Worm (Caenorhabditis elegans): ENCODE measurements around the gene srt-69.

Gene srt-69

ce11 chrV:5287273-5287672 is 21.8 kb upstream of the srt-69 start, which contains the start of gene Y49G5A.1:
TSS of gene Y49G5A.1 (minus strand) at chrV:5287373.
- TF ChIP-seq hlh-12 (tag; optimal IDR thresholded peaks at IDR 0.05) (no peak), T07F8.4 (tag; optimal IDR thresholded peaks at IDR 0.05) (no peak), egl-18 (GFP tag; IDR thresholded peaks at IDR 0.05) (no peak), K12H6.12 (tag; optimal IDR thresholded peaks at IDR 0.05) (no peak), ztf-22 (GFP tag; optimal IDR thresholded peaks at IDR 0.05) (no peak), hmg-20 (GFP tag; IDR thresholded peaks at IDR 0.05) (no peak), repo-1 (tag; optimal IDR thresholded peaks at IDR 0.05) (no peak), atf-7 (tag; optimal IDR thresholded peaks at IDR 0.05) (no peak), lin-35 (GFP tag; optimal IDR thresholded peaks at IDR 0.05) (no peak), sea-2 (GFP tag; IDR thresholded peaks at IDR 0.05) (no peak), nhr-27 (tag; optimal IDR thresholded peaks at IDR 0.05) (no peak), hsf-1 (GFP tag; IDR thresholded peaks at IDR 0.05) (no peak), snpc-3.4 (tag; optimal IDR thresholded peaks at IDR 0.05) (no peak), nfyb-1 (GFP tag; IDR thresholded peaks at IDR 0.05) (no peak), lir-1 (GFP tag; conservative IDR thresholded peaks at IDR 0.05) (no peak), C17E4.6 (GFP tag; IDR thresholded peaks at IDR 0.05) (no peak)

ce11 chrV:5284270-5284980 is 18.9 kb upstream of the srt-69 start:
- peak; percentile 57 for TF ChIP-seq fkh-3 (tag; optimal IDR thresholded peaks at IDR 0.05)
- peak; percentile 72 for TF ChIP-seq ceh-79 (tag; optimal IDR thresholded peaks at IDR 0.05)
- peak; percentile 48 for TF ChIP-seq die-1 (tag; optimal IDR thresholded peaks at IDR 0.05)
- TF ChIP-seq hlh-12 (tag; optimal IDR thresholded peaks at IDR 0.05), result peak; percentile 58
- TF ChIP-seq athp-1 (tag; optimal IDR thresholded peaks at IDR 0.05), result peak; percentile 10
- peak; percentile 76 for TF ChIP-seq ets-4 (GFP tag; optimal IDR thresholded peaks at IDR 0.05)
- TF ChIP-seq nhr-27 (tag; optimal IDR thresholded peaks at IDR 0.05), result peak; percentile 51
- peak; percentile 80 for TF ChIP-seq ztf-22 (GFP tag; optimal IDR thresholded peaks at IDR 0.05)
- peak; percentile 42 for TF ChIP-seq F55B11.4 (tag; optimal IDR thresholded peaks at IDR 0.05; ENCODE audit: borderline replicate concordance, insufficient read depth)
- TF ChIP-seq rec-8 (tag; optimal IDR thresholded peaks at IDR 0.05), result peak; percentile 3 to 18
- peak; percentile 61 for TF ChIP-seq sptf-2 (GFP tag; optimal IDR thresholded peaks at IDR 0.05)
- peak; percentile 5 for TF ChIP-seq lin-54 (GFP tag; optimal IDR thresholded peaks at IDR 0.05)
- TF ChIP-seq nhr-179 (tag; optimal IDR thresholded peaks at IDR 0.05), result peak; percentile 15
- peak; percentile 52 for TF ChIP-seq F57A8.1 (GFP tag; optimal IDR thresholded peaks at IDR 0.05)

- TF ChIP-seq lsl-1 (GFP tag; optimal IDR thresholded peaks at IDR 0.05) (peak; percentile 26), unc-62 (GFP tag; optimal IDR thresholded peaks at IDR 0.05) (no peak)
These were observed 12.5 kb upstream of the srt-69 start, which contains the start of gene B0238.9 for ce11 chrV:5278001-5278400. TSS of gene B0238.9 (minus strand) at chrV:5278101.

- no peak for TF ChIP-seq Y67H2A.10 (GFP tag; conservative IDR thresholded peaks at IDR 0.05)
- TF ChIP-seq nhr-179 (tag; optimal IDR thresholded peaks at IDR 0.05), result no peak
- no peak for TF ChIP-seq aptf-2 (GFP tag; conservative IDR thresholded peaks at IDR 0.05)
- TF ChIP-seq sptf-2 (GFP tag; optimal IDR thresholded peaks at IDR 0.05), result no peak
- peak; percentile 33 for TF ChIP-seq lin-54 (GFP tag; optimal IDR thresholded peaks at IDR 0.05)
- TF ChIP-seq hlh-26 (GFP tag; conservative IDR thresholded peaks at IDR 0.05), result no peak
- no peak for TF ChIP-seq F23B12.7 (tag; optimal IDR thresholded peaks at IDR 0.05; ENCODE audit: insufficient read depth)
- TF ChIP-seq rec-8 (tag; optimal IDR thresholded peaks at IDR 0.05), result peak in 1 of 2 experiments; percentile 29
- TF ChIP-seq aptf-3 (GFP tag; IDR thresholded peaks at IDR 0.05), result no peak
- TF ChIP-seq D2030.7 (GFP tag; IDR thresholded peaks at IDR 0.05), result 0 out of 2 replicates have a peak, but pooled peaks have one; percentile 9
- peak; percentile 26 for TF ChIP-seq F33H1.4 (GFP tag; IDR thresholded peaks at IDR 0.05)
- TF ChIP-seq unc-62 (GFP tag; optimal IDR thresholded peaks at IDR 0.05), result no peak
- TF ChIP-seq ekl-4 (GFP tag; IDR thresholded peaks at IDR 0.05), result peak; percentile 60; the same call in 1 of the 2 replicates
- TF ChIP-seq snpc-1.3 (tag; optimal IDR thresholded peaks at IDR 0.05; ENCODE audit: insufficient read depth), result peak; percentile 54
- 0 out of 2 replicates have a peak, but pooled peaks have one; percentile 12 for TF ChIP-seq Y56A3A.18 (GFP tag; IDR thresholded peaks at IDR 0.05)
- no peak for TF ChIP-seq ztf-3 (GFP tag; optimal IDR thresholded peaks at IDR 0.05)
- no peak for TF ChIP-seq B0019.2 (GFP tag; conservative IDR thresholded peaks at IDR 0.05)
These were observed 10.0 kb upstream of the srt-69 start for ce11 chrV:5275426-5276007.

Data from whole organism, young adult.